Fruit fly (Drosophila melanogaster): ENCODE data around the gene CalpC.
A peak's percentile ranks its signal among the peaks of the same experiment; 100 is the strongest.

Gene CalpC

dm6 chrX:16286083-16286666 lies 39.4 kb upstream of the CalpC start, which contains the start of gene UQCR-14 (continued):
- 0 out of 2 replicates have a peak, but pooled peaks have one; percentile 16 for TF ChIP-seq CG31224 (GFP tag; IDR thresholded peaks at IDR 0.05)
- TF ChIP-seq Nf-YC (tag; optimal IDR thresholded peaks at IDR 0.05): peak; percentile 44
- TF ChIP-seq zen2 (GFP tag; IDR thresholded peaks at IDR 0.05; ENCODE audit: partially characterized antibody): peak; percentile 91; the same call in 2 of the 3 replicates
- no peak for TF ChIP-seq tx (GFP tag; optimal IDR thresholded peaks at IDR 0.05)
- no peak for TF ChIP-seq Usf (GFP tag; optimal IDR thresholded peaks at IDR 0.05)
- no peak for TF ChIP-seq fd3F (GFP tag; optimal IDR thresholded peaks at IDR 0.05)
- TF ChIP-seq Sry-δ (GFP tag; optimal IDR thresholded peaks at IDR 0.05): peak; percentile 97
- no peak for TF ChIP-seq CG17359 (tag; optimal IDR thresholded peaks at IDR 0.05)
- TF ChIP-seq Atf-2 (GFP tag; optimal IDR thresholded peaks at IDR 0.05): no peak
- no peak for TF ChIP-seq shn (GFP tag; optimal IDR thresholded peaks at IDR 0.05)

- no peak for TF ChIP-seq B-H1 (GFP tag; IDR thresholded peaks at IDR 0.05)
- TF ChIP-seq CG32767 (GFP tag; IDR thresholded peaks at IDR 0.05): 0 out of 2 replicates have a peak, but pooled peaks have one; percentile 20
- TF ChIP-seq Camta (GFP tag; optimal IDR thresholded peaks at IDR 0.05): no peak
- TF ChIP-seq CG14860 (GFP tag; IDR thresholded peaks at IDR 0.05; ENCODE audit: partially characterized antibody): no peak; the same call in 2 of the 3 replicates
- TF ChIP-seq CG17802 (tag; optimal IDR thresholded peaks at IDR 0.05): no peak
- TF ChIP-seq amos (GFP tag; IDR thresholded peaks at IDR 0.05; ENCODE audit: partially characterized antibody): peak; percentile 64
- no peak for TF ChIP-seq p53 (GFP tag; optimal IDR thresholded peaks at IDR 0.05)
- TF ChIP-seq Dad (GFP tag; optimal IDR thresholded peaks at IDR 0.05): no peak
- TF ChIP-seq CG18476 (GFP tag; optimal IDR thresholded peaks at IDR 0.05): no peak
- no peak for TF ChIP-seq h (optimal IDR thresholded peaks at IDR 0.05)
- TF ChIP-seq dmrt99B (tag; optimal IDR thresholded peaks at IDR 0.05): no peak
- TF ChIP-seq gsb-n (tag; optimal IDR thresholded peaks at IDR 0.05): peak; percentile 17
- peak; percentile 60 for TF ChIP-seq CG8924 (tag; optimal IDR thresholded peaks at IDR 0.05)
- TF ChIP-seq ind (GFP tag; optimal IDR thresholded peaks at IDR 0.05): peak; percentile 29
- TF ChIP-seq Nf-YA (GFP tag; IDR thresholded peaks at IDR 0.05): no peak
- TF ChIP-seq BEAF-32 (GFP tag; optimal IDR thresholded peaks at IDR 0.05): peak; percentile 80
- peak; percentile 13 for TF ChIP-seq CG17186 (GFP tag; optimal IDR thresholded peaks at IDR 0.05)
- 0 out of 2 replicates have a peak, but pooled peaks have one; percentile 42 for TF ChIP-seq Taf1 (GFP tag; IDR thresholded peaks at IDR 0.05)
- TF ChIP-seq tgo (GFP tag; IDR thresholded peaks at IDR 0.05): no peak
- TF ChIP-seq CG6654 (GFP tag; optimal IDR thresholded peaks at IDR 0.05): no peak
- TF ChIP-seq Vsx1 (GFP tag; optimal IDR thresholded peaks at IDR 0.05): no peak
- peak; percentile 6 for TF ChIP-seq CG10654 (GFP tag; optimal IDR thresholded peaks at IDR 0.05)
- TF ChIP-seq dati (GFP tag; IDR thresholded peaks at IDR 0.05): no peak
- TF ChIP-seq nerfin-2 (GFP tag; IDR thresholded peaks at IDR 0.05; ENCODE audit: partially characterized antibody): no peak
- TF ChIP-seq bigmax (GFP tag; optimal IDR thresholded peaks at IDR 0.05): no peak
- no peak for TF ChIP-seq CG8765 (GFP tag; IDR thresholded peaks at IDR 0.05)
- no peak for TF ChIP-seq ems (GFP tag; optimal IDR thresholded peaks at IDR 0.05)
- TF ChIP-seq sc (optimal IDR thresholded peaks at IDR 0.05): no peak
- no peak for TF ChIP-seq sc (GFP tag; optimal IDR thresholded peaks at IDR 0.05)
- TF ChIP-seq Atf3 (GFP tag; optimal IDR thresholded peaks at IDR 0.05): no peak
- TF ChIP-seq pros (GFP tag; optimal IDR thresholded peaks at IDR 0.05): no peak
- TF ChIP-seq NC2α (GFP tag; optimal IDR thresholded peaks at IDR 0.05): no peak
- TF ChIP-seq ab (GFP tag; optimal IDR thresholded peaks at IDR 0.05): no peak
- no peak for TF ChIP-seq CG6765 (GFP tag; optimal IDR thresholded peaks at IDR 0.05)
- no peak for TF ChIP-seq CG6175 (GFP tag; IDR thresholded peaks at IDR 0.05)
- no peak for TF ChIP-seq CG7963 (GFP tag; IDR thresholded peaks at IDR 0.05; ENCODE audit: partially characterized antibody)
- no peak for TF ChIP-seq crc (GFP tag; optimal IDR thresholded peaks at IDR 0.05)
- TF ChIP-seq Bdp1 (GFP tag; optimal IDR thresholded peaks at IDR 0.05): no peak
- peak; percentile 51; the same call in 1 of the 2 replicates for TF ChIP-seq E2f2 (GFP tag; IDR thresholded peaks at IDR 0.05)
- TF ChIP-seq tin (GFP tag; optimal IDR thresholded peaks at IDR 0.05): peak; percentile 22
Measured at dm6 chrX:16288492-16288964, 37.0 kb upstream of the CalpC start, which contains the start of the genes CG32576 and caz. TSS of gene CG32576 (minus strand) at chrX:16288533. TSS of gene caz (plus strand) at chrX:16288810.
